Worm (Caenorhabditis elegans) whole organism, early embryonic: ENCODE results near the gene sre-1.

ENCODE experiments used
- B0310.2 ChIP-seq: sonication (generic microtip); optimal IDR thresholded peaks from 2 replicates; lab custom pipeline; 2016; ENCODE audit warnings: mild to moderate bottlenecking, missing genetic modification characterization, missing compliant biosample characterization
- F13C5.2 ChIP-seq: sonication (generic microtip); optimal IDR thresholded peaks from 2 replicates; lab custom pipeline; 2017; ENCODE audit warnings: mild to moderate bottlenecking, missing genetic modification characterization, inconsistent platforms, missing compliant biosample characterization
- aly-1 ChIP-seq: sonication (generic microtip); optimal IDR thresholded peaks from 2 replicates; lab custom pipeline; 2016; ENCODE audit warnings: missing genetic modification characterization, missing compliant biosample characterization
- ama-1 ChIP-seq: fragments of 150-350 bp; optimal IDR thresholded peaks from 2 replicates; lab custom pipeline; 2014
- ceh-36 ChIP-seq: sonication (generic microtip); optimal IDR thresholded peaks from 2 replicates; lab custom pipeline; 2016; ENCODE audit warnings: missing genetic modification characterization, inconsistent platforms, missing compliant biosample characterization
- ets-7 ChIP-seq: sonication (generic microtip); optimal IDR thresholded peaks from 2 replicates; lab custom pipeline; 2016; ENCODE audit warnings: missing genotype, missing genetic modification characterization, missing compliant biosample characterization
- flt-1 ChIP-seq: fragments of 200-800 bp; sonication (Bioruptor generic); IDR thresholded peaks from 2 replicates; pipeline ENCODE4 v1.3.6; 2022; ENCODE audit warnings: missing genetic modification characterization, missing compliant biosample characterization
- hmbx-1 ChIP-seq: sonication (generic microtip); optimal IDR thresholded peaks from 2 replicates; lab custom pipeline; 2016; ENCODE audit warnings: mild to moderate bottlenecking, missing genetic modification characterization, missing compliant biosample characterization
- hmg-4 ChIP-seq: fragments of 200-800 bp; sonication (Bioruptor generic); optimal IDR thresholded peaks from 2 replicates; lab custom pipeline; 2018; ENCODE audit warnings: mild to moderate bottlenecking, missing genetic modification characterization, missing compliant biosample characterization
- scrt-1 ChIP-seq: fragments of 200-800 bp; sonication (Bioruptor generic); IDR thresholded peaks from 2 replicates; pipeline ENCODE4 v1.3.6; 2022; ENCODE audit warnings: missing genetic modification characterization, missing compliant biosample characterization
- sea-1 ChIP-seq: fragments of 200-800 bp; sonication (Bioruptor generic); conservative IDR thresholded peaks from 2 replicates; pipeline ENCODE4 v1.3.6; 2022; ENCODE audit warnings: missing genetic modification characterization, missing compliant biosample characterization
- tbx-37 ChIP-seq: fragments of 200-800 bp; sonication (Bioruptor generic); conservative IDR thresholded peaks from 2 replicates; pipeline ENCODE4 v1.3.6; 2022; ENCODE audit warnings: missing genetic modification reagents, missing genetic modification characterization, missing compliant biosample characterization
- tra-4 ChIP-seq: sonication (generic microtip); optimal IDR thresholded peaks from 2 replicates; lab custom pipeline; 2017; ENCODE audit warnings: missing genetic modification characterization, missing compliant biosample characterization

- TF ChIP-seq flt-1 (GFP tag; lab: Robert Waterston, UW), result no peak
- no peak for TF ChIP-seq sea-1 (GFP tag; lab: Robert Waterston, UW)
- TF ChIP-seq hmg-4 (GFP tag; lab: Kevin White, UChicago), result no peak
- TF ChIP-seq ama-1, result no peak
- no peak for TF ChIP-seq tbx-37 (GFP tag; lab: Robert Waterston, UW)
- no peak for TF ChIP-seq F13C5.2
- TF ChIP-seq scrt-1 (GFP tag; lab: Robert Waterston, UW), result no peak
- TF ChIP-seq hmbx-1 (tag; lab: Kevin White, UChicago), result no peak
- no peak for TF ChIP-seq ceh-36 (tag; lab: Kevin White, UChicago)
- TF ChIP-seq B0310.2, result no peak
- TF ChIP-seq ets-7 (tag; lab: Kevin White, UChicago), result no peak
- TF ChIP-seq tra-4 (tag; lab: Kevin White, UChicago), result no peak
- no peak for TF ChIP-seq aly-1
Measured at ce11 chrII:7694745-7695144, 14.8 kb upstream of the sre-1 start.
